Worm (Caenorhabditis elegans): ENCODE results near the gene ugt-33.

ce11 chrV:10505553-10505952 lies 12.3 kb downstream of the ugt-33 start, which contains the start of gene C35A5.5:
- TF ChIP-seq ets-7 (tag; optimal IDR thresholded peaks at IDR 0.05) (no peak), hmbx-1 (tag; optimal IDR thresholded peaks at IDR 0.05) (no peak)

Measured in whole organism, early embryonic.